Worm (Caenorhabditis elegans) whole organism, late embryonic: Measurements from ENCODE around the gene F38B7.17.

ENCODE experiments used
- C38D4.7 ChIP-seq: fragments of 200-800 bp; sonication (Bioruptor generic); optimal IDR thresholded peaks from 2 replicates; lab custom pipeline; 2018; ENCODE audit warnings: mild to moderate bottlenecking, missing genetic modification characterization, moderate library complexity, missing compliant biosample characterization
- F13H6.1 ChIP-seq: sonication (generic microtip); optimal IDR thresholded peaks from 2 replicates; lab custom pipeline; 2016; ENCODE audit warnings: missing genetic modification characterization, missing compliant biosample characterization
- ceh-34 ChIP-seq: sonication (generic microtip); optimal IDR thresholded peaks from 2 replicates; lab custom pipeline; 2016; ENCODE audit warnings: mild to moderate bottlenecking, missing genetic modification characterization, missing compliant biosample characterization
- ets-4 ChIP-seq: sonication (generic microtip); optimal IDR thresholded peaks from 2 replicates; lab custom pipeline; 2016; ENCODE audit warnings: missing genetic modification characterization, missing compliant biosample characterization
- fkh-10 ChIP-seq: fragments of 150-350 bp; optimal IDR thresholded peaks from 2 replicates; lab custom pipeline; 2014; ENCODE audit warnings: missing biosample characterization, missing genetic modification reagents, missing genetic modification characterization
- nfya-1 ChIP-seq: sonication (generic microtip); optimal IDR thresholded peaks from 2 replicates; lab custom pipeline; 2017; ENCODE audit warnings: missing genetic modification characterization, mild to moderate bottlenecking, missing compliant biosample characterization, antibody characterized with exemption, moderate library complexity
- nhr-11 ChIP-seq: fragments of 150-350 bp; optimal IDR thresholded peaks from 2 replicates; lab custom pipeline; 2014; ENCODE audit warnings: missing biosample characterization, missing genetic modification characterization
- pag-3 ChIP-seq: sonication (generic microtip); optimal IDR thresholded peaks from 2 replicates; lab custom pipeline; 2016; ENCODE audit warnings: missing compliant biosample characterization, missing genetic modification characterization, borderline replicate concordance
- pha-4 ChIP-seq: fragments of 150-350 bp; optimal IDR thresholded peaks from 2 replicates; lab custom pipeline; 2018; ENCODE audit warnings: missing biosample characterization, missing genetic modification reagents, missing genetic modification characterization
- pros-1 ChIP-seq: fragments of 150-350 bp; optimal IDR thresholded peaks from 2 replicates; lab custom pipeline; 2014; ENCODE audit warnings: missing biosample characterization, missing genetic modification reagents, missing genetic modification characterization
- rnt-1 ChIP-seq: sonication (generic microtip); optimal IDR thresholded peaks from 2 replicates; lab custom pipeline; 2016; ENCODE audit warnings: missing genetic modification characterization, missing compliant biosample characterization
- sox-2 ChIP-seq: fragments of 200-800 bp; sonication (Bioruptor generic); IDR thresholded peaks from 2 replicates; pipeline ENCODE4 v1.3.6; 2022; ENCODE audit warnings: missing genetic modification reagents, missing genetic modification characterization, missing compliant biosample characterization
- ttx-3 ChIP-seq: sonication (generic microtip); optimal IDR thresholded peaks from 2 replicates; lab custom pipeline; 2016; ENCODE audit warnings: missing genetic modification reagents, missing genetic modification characterization, missing compliant biosample characterization
- unc-42 ChIP-seq: sonication (generic microtip); optimal IDR thresholded peaks from 2 replicates; lab custom pipeline; 2016; ENCODE audit warnings: missing genotype, missing genetic modification characterization, missing compliant biosample characterization

ce11 chrV:11517789-11518188, 31.0 kb downstream of the F38B7.17 start, which contains the start of gene C55A6.4:
- TF ChIP-seq fkh-10 (GFP tag; lab: Kevin White, UChicago) (no peak), ttx-3 (tag; lab: Kevin White, UChicago) (no peak), C38D4.7 (no peak), pha-4 (tag; lab: Kevin White, UChicago) (no peak), ets-4 (tag; lab: Kevin White, UChicago) (no peak), nfya-1 (tag; lab: Kevin White, UChicago) (no peak), F13H6.1 (tag; lab: Kevin White, UChicago) (no peak), rnt-1 (tag; lab: Kevin White, UChicago) (no peak), pag-3 (tag; lab: Kevin White, UChicago) (no peak), ceh-34 (no peak), pros-1 (tag; lab: Kevin White, UChicago) (no peak), nhr-11 (no peak), unc-42 (no peak), sox-2 (GFP tag; lab: Robert Waterston, UW) (no peak)
